Worm (Caenorhabditis elegans): ENCODE data around the gene gst-29.

- TF ChIP-seq him-1 (tag; optimal IDR thresholded peaks at IDR 0.05), result no peak
- no peak for TF ChIP-seq W03F9.2 (tag; optimal IDR thresholded peaks at IDR 0.05)
Observed at ce11 chrII:15158364-15158763, 11.3 kb downstream of the gst-29 start.

All from whole organism, L4/young adult.